Worm (Caenorhabditis elegans) whole organism, L4 larva: Measurements from ENCODE around the gene T28C6.11.
A peak's percentile ranks its signal among the peaks of the same experiment; 100 is the strongest.

ENCODE experiments used
- D1046.2 ChIP-seq: fragments of 200-800 bp; sonication (Bioruptor generic); IDR thresholded peaks from 2 replicates; pipeline ENCODE4 v1.3.6; 2022; ENCODE audit warnings: missing genetic modification characterization, missing compliant biosample characterization
- R02D3.7 ChIP-seq: fragments of 150-350 bp; sonication (generic microtip); optimal IDR thresholded peaks from 3 replicates; lab custom pipeline; 2014; ENCODE audit warnings: missing biosample characterization, missing genetic modification characterization
- T20F7.1 ChIP-seq: fragments of 200-800 bp; sonication (Bioruptor generic); optimal IDR thresholded peaks from 2 replicates; lab custom pipeline; 2018; ENCODE audit warnings: mild to moderate bottlenecking, missing genetic modification characterization, missing compliant biosample characterization
- T26A8.4 ChIP-seq: fragments of 200-800 bp; sonication (Bioruptor generic); IDR thresholded peaks from 2 replicates; pipeline ENCODE4 v1.3.6; 2022; ENCODE audit warnings: missing genetic modification characterization, missing compliant biosample characterization
- ZK337.2 ChIP-seq: fragments of 200-800 bp; sonication (Bioruptor generic); IDR thresholded peaks from 2 replicates; pipeline ENCODE4 v1.3.6; 2022; ENCODE audit warnings: missing genetic modification reagents, missing genetic modification characterization, missing compliant biosample characterization
- aha-1 ChIP-seq: fragments of 150-350 bp; peaks from one replicate; lab custom pipeline; 2014; ENCODE audit warnings: missing biosample characterization, missing genetic modification characterization
- arid-1 ChIP-seq: fragments of 200-800 bp; sonication (Bioruptor generic); conservative IDR thresholded peaks from 2 replicates; pipeline ENCODE4 v1.3.6; 2022; ENCODE audit warnings: missing genetic modification reagents, missing genetic modification characterization, missing compliant biosample characterization
- ceh-20 ChIP-seq: fragments of 200-800 bp; sonication (Bioruptor generic); IDR thresholded peaks from 2 replicates; pipeline ENCODE4 v1.3.6; 2022; ENCODE audit warnings: missing genetic modification reagents, missing genetic modification characterization, missing compliant biosample characterization
- ceh-62 ChIP-seq: sonication (generic microtip); optimal IDR thresholded peaks from 2 replicates; lab custom pipeline; 2017; ENCODE audit warnings: missing biosample characterization, missing genetic modification characterization
- ctbp-1 ChIP-seq: fragments of 200-800 bp; sonication (Bioruptor generic); IDR thresholded peaks from 2 replicates; pipeline ENCODE4 v1.3.6; 2022; ENCODE audit warnings: missing genetic modification reagents, missing genetic modification characterization, missing compliant biosample characterization
- daf-16 ChIP-seq, 3 experiments: sonication (generic microtip); optimal IDR thresholded peaks; 2 replicates each; lab custom pipeline; 2016 to 2017; ENCODE audit warnings: missing genetic modification characterization in 3 of 3, missing genetic modification reagents in 3 of 3, mild to moderate bottlenecking in 2 of 3, missing compliant biosample characterization in 2 of 3, missing biosample characterization in 1 of 3, moderate library complexity in 1 of 3
- dmd-6 ChIP-seq: fragments of 200-800 bp; sonication (Bioruptor generic); IDR thresholded peaks from 2 replicates; pipeline ENCODE4 v1.3.6; 2022; ENCODE audit warnings: missing genetic modification reagents, missing genetic modification characterization, missing compliant biosample characterization
- dmd-8 ChIP-seq: fragments of 200-800 bp; sonication (Bioruptor generic); IDR thresholded peaks from 2 replicates; pipeline ENCODE4 v1.3.6; 2022; ENCODE audit warnings: missing genetic modification characterization, missing compliant biosample characterization
- dmd-9 ChIP-seq: fragments of 200-800 bp; sonication (Bioruptor generic); IDR thresholded peaks from 2 replicates; pipeline ENCODE4 v1.3.6; 2022; ENCODE audit warnings: missing genetic modification reagents, missing genetic modification characterization, missing compliant biosample characterization
- egl-27 ChIP-seq: sonication (generic microtip); optimal IDR thresholded peaks from 3 replicates; lab custom pipeline; 2017; ENCODE audit warnings: missing biosample characterization, missing genetic modification reagents, missing genetic modification characterization
- fos-1 ChIP-seq: fragments of 150-350 bp; optimal IDR thresholded peaks from 2 replicates; lab custom pipeline; 2014; ENCODE audit warnings: missing biosample characterization, missing genetic modification characterization
- hif-1 ChIP-seq, 2 experiments: sonication (generic microtip); optimal IDR thresholded peaks; 2 replicates each; lab custom pipeline; 2016 to 2017; ENCODE audit warnings: missing compliant biosample characterization in 2 of 2, missing genetic modification characterization in 2 of 2, missing genetic modification reagents in 2 of 2, missing genotype in 2 of 2, mild to moderate bottlenecking in 1 of 2
- hlh-11 ChIP-seq: fragments of 200-800 bp; sonication (Bioruptor generic); optimal IDR thresholded peaks from 2 replicates; lab custom pipeline; 2018; ENCODE audit warnings: mild to moderate bottlenecking, missing genetic modification characterization, missing compliant biosample characterization
- hlh-30 ChIP-seq: sonication (generic microtip); optimal IDR thresholded peaks from 2 replicates; lab custom pipeline; 2017; ENCODE audit warnings: antibody characterized with exemption, mild to moderate bottlenecking, missing genetic modification characterization, missing compliant biosample characterization; ENCODE audit not compliant: insufficient read depth
- jun-1 ChIP-seq: fragments of 150-350 bp; optimal IDR thresholded peaks from 2 replicates; lab custom pipeline; 2014; ENCODE audit warnings: missing biosample characterization, missing genetic modification reagents, missing genetic modification characterization
- lin-38 ChIP-seq: fragments of 200-800 bp; sonication (Bioruptor generic); IDR thresholded peaks from 2 replicates; pipeline ENCODE4 v1.3.6; 2022; ENCODE audit warnings: missing genetic modification reagents, missing genetic modification characterization, missing compliant biosample characterization
- lin-39 ChIP-seq: fragments of 150-350 bp; optimal IDR thresholded peaks from 2 replicates; lab custom pipeline; 2014; ENCODE audit warnings: missing biosample characterization, missing genetic modification reagents, missing genetic modification characterization
- lir-3 ChIP-seq: sonication (generic microtip); optimal IDR thresholded peaks from 2 replicates; lab custom pipeline; 2016; ENCODE audit warnings: mild to moderate bottlenecking, missing genetic modification characterization, missing compliant biosample characterization
- mep-1 ChIP-seq: fragments of 150-350 bp; sonication (generic microtip); optimal IDR thresholded peaks from 3 replicates; lab custom pipeline; 2014; ENCODE audit warnings: missing biosample characterization, missing genetic modification characterization
- mxl-3 ChIP-seq: fragments of 200-800 bp; sonication (Bioruptor generic); optimal IDR thresholded peaks from 2 replicates; lab custom pipeline; 2018; ENCODE audit warnings: mild to moderate bottlenecking, missing genetic modification characterization, missing compliant biosample characterization
- nhr-11 ChIP-seq: fragments of 150-350 bp; optimal IDR thresholded peaks from 2 replicates; lab custom pipeline; 2014; ENCODE audit warnings: missing biosample characterization, missing genetic modification characterization
- nhr-25 ChIP-seq: sonication (generic microtip); optimal IDR thresholded peaks from 2 replicates; lab custom pipeline; 2017; ENCODE audit warnings: missing genetic modification characterization, mild to moderate bottlenecking, missing compliant biosample characterization, antibody characterized with exemption, moderate library complexity, borderline replicate concordance; ENCODE audit not compliant: insufficient read depth
- nhr-28 ChIP-seq: fragments of 150-350 bp; optimal IDR thresholded peaks from 2 replicates; lab custom pipeline; 2014; ENCODE audit warnings: missing biosample characterization, missing genetic modification characterization
- nhr-42 ChIP-seq: fragments of 200-800 bp; sonication (Bioruptor generic); IDR thresholded peaks from 2 replicates; pipeline ENCODE4 v1.3.6; 2022; ENCODE audit warnings: missing genetic modification characterization, missing compliant biosample characterization
- nhr-6 ChIP-seq: fragments of 150-350 bp; optimal IDR thresholded peaks from 2 replicates; lab custom pipeline; 2014; ENCODE audit warnings: missing biosample characterization, missing genetic modification characterization
- pha-4 ChIP-seq, 2 experiments: fragments of 150-350 bp in 1 of 2; fragments of 200-800 bp in 1 of 2; sonication (Bioruptor generic) in 1 of 2; IDR thresholded peaks in 1 of 2; optimal IDR thresholded peaks in 1 of 2; 2 replicates each; pipeline versions ENCODE4 v1.3.6 to Lab custom; 2014 to 2022; ENCODE audit warnings: missing genetic modification characterization in 2 of 2, missing genetic modification reagents in 2 of 2, missing biosample characterization in 1 of 2, missing compliant biosample characterization in 1 of 2
- php-3 ChIP-seq: fragments of 200-800 bp; sonication (Bioruptor generic); IDR thresholded peaks from 2 replicates; pipeline ENCODE4 v1.3.6; 2022; ENCODE audit warnings: missing genetic modification reagents, missing genetic modification characterization, missing compliant biosample characterization
- pqm-1 ChIP-seq: sonication (generic microtip); optimal IDR thresholded peaks from 2 replicates; lab custom pipeline; 2017; ENCODE audit warnings: missing biosample characterization, missing genetic modification characterization
- rbr-2 ChIP-seq: sonication (generic microtip); optimal IDR thresholded peaks from 2 replicates; lab custom pipeline; 2016; ENCODE audit warnings: missing genotype, missing genetic modification characterization, missing compliant biosample characterization
- set-16 ChIP-seq: fragments of 200-800 bp; sonication (Bioruptor generic); IDR thresholded peaks from 2 replicates; pipeline ENCODE4 v1.3.6; 2022; ENCODE audit warnings: missing genetic modification reagents, missing genetic modification characterization, missing compliant biosample characterization
- tra-1 ChIP-seq: fragments of 200-800 bp; sonication (Bioruptor generic); IDR thresholded peaks from 2 replicates; pipeline ENCODE4 v1.3.6; 2022; ENCODE audit warnings: missing genetic modification reagents, missing genetic modification characterization, missing compliant biosample characterization
- unc-130 ChIP-seq: sonication (generic microtip); optimal IDR thresholded peaks from 2 replicates; lab custom pipeline; 2016; ENCODE audit warnings: missing genetic modification reagents, missing genetic modification characterization, missing compliant biosample characterization
- unc-39 ChIP-seq: sonication (generic microtip); optimal IDR thresholded peaks from 2 replicates; lab custom pipeline; 2017; ENCODE audit warnings: missing biosample characterization, missing genetic modification characterization
- zfp-3 ChIP-seq: fragments of 200-800 bp; sonication (Bioruptor generic); conservative IDR thresholded peaks from 2 replicates; pipeline ENCODE4 v1.3.6; 2022; ENCODE audit warnings: missing genetic modification reagents, missing genetic modification characterization, missing compliant biosample characterization
- zip-11 ChIP-seq: fragments of 200-800 bp; sonication (Bioruptor generic); IDR thresholded peaks from 2 replicates; pipeline ENCODE4 v1.3.6; 2022; ENCODE audit warnings: missing genetic modification characterization, missing compliant biosample characterization
- zip-2 ChIP-seq: fragments of 150-350 bp; optimal IDR thresholded peaks from 2 replicates; lab custom pipeline; 2014; ENCODE audit warnings: missing biosample characterization, missing genetic modification characterization
- ztf-7 ChIP-seq: fragments of 150-350 bp; optimal IDR thresholded peaks from 2 replicates; lab custom pipeline; 2014; ENCODE audit warnings: missing biosample characterization, missing genetic modification characterization

T28C6.11 gene

ce11 chrIV:8816617-8817016 lies 23.4 kb downstream of the T28C6.11 start:
- TF ChIP-seq dmd-8 (GFP tag; lab: Robert Waterston, UW) (0 out of 2 replicates have a peak, but pooled peaks have one; percentile 7), set-16 (GFP tag; lab: Robert Waterston, UW) (peak; percentile 93; the same call in 1 of the 2 replicates), nhr-11 (tag; lab: Kevin White, UChicago) (no peak), nhr-6 (tag; lab: Kevin White, UChicago) (no peak), daf-16 (GFP tag; optimal IDR thresholded peaks at IDR 0.05; lab: Kevin White, UChicago) (no peak), daf-16 (tag; optimal IDR thresholded peaks at IDR 0.05; lab: Kevin White, UChicago) (no peak)

- no peak for TF ChIP-seq hif-1 (tag; optimal IDR thresholded peaks at IDR 0.05; lab: Kevin White, UChicago)
- no peak for TF ChIP-seq ceh-20 (GFP tag; lab: Robert Waterston, UW)
- no peak for TF ChIP-seq php-3
- no peak for TF ChIP-seq hlh-11 (tag; lab: Kevin White, UChicago)
- no peak for TF ChIP-seq arid-1
- TF ChIP-seq pqm-1 (tag; lab: Kevin White, UChicago) = no peak
- no peak for TF ChIP-seq T26A8.4 (GFP tag; lab: Robert Waterston, UW)
- TF ChIP-seq jun-1 (tag; lab: Kevin White, UChicago) = no peak
- no peak for TF ChIP-seq mxl-3 (GFP tag; lab: Kevin White, UChicago)
- no peak for TF ChIP-seq lin-38 (GFP tag; lab: Robert Waterston, UW)
Measured at ce11 chrIV:8816029-8816428, 24.0 kb downstream of the T28C6.11 start, which contains the start of gene grsp-2. grsp-2 (plus strand) TSS chrIV:8816329.

DNA sequence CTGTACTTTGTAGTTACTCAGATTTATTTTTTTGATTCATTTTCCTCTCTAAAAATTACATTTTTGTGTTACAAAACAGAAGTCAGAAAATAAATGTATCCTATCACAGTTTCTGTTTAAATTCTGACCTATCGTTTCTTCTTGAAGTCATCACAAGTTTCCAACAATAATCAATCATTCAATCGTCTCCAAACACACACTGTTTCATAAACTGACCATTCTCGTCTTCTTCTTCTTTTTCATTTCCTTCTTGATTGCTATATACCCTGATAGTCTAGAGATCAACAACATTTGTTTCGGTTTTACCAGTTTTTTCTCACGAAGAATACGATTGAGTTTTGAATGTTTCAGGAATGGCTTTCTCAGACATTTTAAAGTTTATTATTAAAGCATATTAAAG lies 24.9 kb downstream of the T28C6.11 start:
- no peak for TF ChIP-seq lir-3
- TF ChIP-seq lin-38 (GFP tag; lab: Robert Waterston, UW) = no peak
- no peak for TF ChIP-seq ctbp-1 (GFP tag; lab: Robert Waterston, UW)
- TF ChIP-seq fos-1 (tag; lab: Kevin White, UChicago) = no peak
- no peak for TF ChIP-seq dmd-6 (GFP tag; lab: Robert Waterston, UW)
- no peak for TF ChIP-seq R02D3.7 (tag; lab: Kevin White, UChicago)
- TF ChIP-seq hlh-30 (tag; lab: Kevin White, UChicago) = peak; percentile 0
- no peak for TF ChIP-seq nhr-25 (tag; lab: Kevin White, UChicago)
- TF ChIP-seq nhr-28 (tag; lab: Kevin White, UChicago) = peak; percentile 75
- TF ChIP-seq mep-1 (tag; lab: Kevin White, UChicago) = no peak
- TF ChIP-seq set-16 (GFP tag; lab: Robert Waterston, UW) = no peak
- TF ChIP-seq zip-11 (GFP tag; lab: Robert Waterston, UW) = no peak
- TF ChIP-seq rbr-2 (tag; lab: Kevin White, UChicago) = no peak
- no peak for TF ChIP-seq zip-2 (tag; lab: Kevin White, UChicago)

DNA sequence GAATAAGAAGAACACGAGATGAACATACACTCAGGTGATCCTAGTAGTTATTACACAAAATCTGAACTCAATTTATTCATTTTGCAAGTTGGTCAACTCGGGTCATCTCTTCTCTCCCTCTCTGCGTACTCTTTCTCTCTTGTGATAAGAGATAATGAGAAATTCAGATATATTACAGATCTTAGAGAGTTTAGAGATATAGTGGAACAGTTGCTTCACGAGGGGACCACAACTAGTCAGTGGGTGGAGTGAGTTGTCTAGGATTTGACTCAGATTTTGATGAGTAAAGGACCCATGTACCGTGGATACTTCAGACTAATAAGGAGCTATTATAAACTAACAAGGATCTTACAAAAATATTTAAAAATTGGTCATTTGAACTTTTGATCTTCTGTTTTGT lies 26.4 kb downstream of the T28C6.11 start, which contains the start of gene exc-5:
TSS of gene exc-5 (minus strand) at position 57 of the 400 bp plus-strand sequence.
- TF ChIP-seq ceh-62 (no peak), unc-130 (GFP tag; lab: Kevin White, UChicago) (no peak), nhr-11 (tag; lab: Kevin White, UChicago) (peak; percentile 8), aha-1 (tag; lab: Kevin White, UChicago) (peak; percentile 72), nhr-42 (GFP tag; lab: Robert Waterston, UW) (no peak)

DNA sequence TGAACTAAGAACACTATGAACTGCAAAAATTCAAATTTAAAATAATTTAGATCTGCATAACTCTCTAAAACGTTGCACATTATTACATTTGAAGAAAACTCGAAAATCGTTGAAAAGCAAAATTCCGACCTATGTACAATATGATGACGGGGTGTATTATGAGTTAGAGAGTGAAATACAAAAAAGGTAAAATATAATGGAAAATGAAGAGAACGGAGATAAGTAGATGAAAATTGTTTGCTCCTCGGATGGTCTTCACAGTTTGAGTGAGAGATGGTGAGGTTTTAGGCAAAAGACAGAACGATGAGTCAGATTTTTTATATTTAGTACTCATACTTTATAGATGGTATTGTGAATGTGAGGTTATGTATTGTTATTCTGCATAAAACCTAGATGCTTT lies 32.7 kb downstream of the T28C6.11 start:
- TF ChIP-seq egl-27 (tag; lab: Kevin White, UChicago) (no peak), nhr-28 (tag; lab: Kevin White, UChicago) (peak; percentile 1), pha-4 (GFP tag; IDR thresholded peaks at IDR 0.05; lab: Robert Waterston, UW) (no peak), pha-4 (tag; optimal IDR thresholded peaks at IDR 0.05; lab: Kevin White, UChicago) (no peak), lin-39 (tag; lab: Kevin White, UChicago) (no peak), nhr-6 (tag; lab: Kevin White, UChicago) (no peak), T20F7.1 (no peak), ztf-7 (tag; lab: Kevin White, UChicago) (no peak), daf-16 (GFP tag; optimal IDR thresholded peaks at IDR 0.05; lab: Kevin White, UChicago) (no peak), daf-16 (tag; optimal IDR thresholded peaks at IDR 0.05; lab: Kevin White, UChicago) (peak; percentile 51), pqm-1 (tag; lab: Kevin White, UChicago) (peak; percentile 9), tra-1 (no peak), lin-38 (GFP tag; lab: Robert Waterston, UW) (no peak), mep-1 (tag; lab: Kevin White, UChicago) (no peak), unc-39 (tag; lab: Kevin White, UChicago) (no peak), zfp-3 (GFP tag; lab: Robert Waterston, UW) (no peak), arid-1 (no peak), dmd-9 (GFP tag; lab: Robert Waterston, UW) (no peak), T26A8.4 (GFP tag; lab: Robert Waterston, UW) (no peak), ZK337.2 (GFP tag; lab: Robert Waterston, UW) (no peak), D1046.2 (GFP tag; lab: Robert Waterston, UW) (no peak)
